Worm (Caenorhabditis elegans) whole organism, L3 larva: ENCODE results near the gene ctsa-2.

Experiments
- jun-1 ChIP-seq: fragments of 150-350 bp; optimal IDR thresholded peaks from 2 replicates; lab custom pipeline; 2014; ENCODE audit warnings: missing biosample characterization, missing genetic modification reagents, missing genetic modification characterization
- lin-39 ChIP-seq: fragments of 150-350 bp; optimal IDR thresholded peaks from 2 replicates; lab custom pipeline; 2018; ENCODE audit warnings: missing biosample characterization, missing genetic modification reagents, missing genetic modification characterization
- lsy-12 ChIP-seq: sonication (generic microtip); optimal IDR thresholded peaks from 2 replicates; lab custom pipeline; 2016; ENCODE audit warnings: mild to moderate bottlenecking, missing genetic modification characterization, missing compliant biosample characterization

DNA sequence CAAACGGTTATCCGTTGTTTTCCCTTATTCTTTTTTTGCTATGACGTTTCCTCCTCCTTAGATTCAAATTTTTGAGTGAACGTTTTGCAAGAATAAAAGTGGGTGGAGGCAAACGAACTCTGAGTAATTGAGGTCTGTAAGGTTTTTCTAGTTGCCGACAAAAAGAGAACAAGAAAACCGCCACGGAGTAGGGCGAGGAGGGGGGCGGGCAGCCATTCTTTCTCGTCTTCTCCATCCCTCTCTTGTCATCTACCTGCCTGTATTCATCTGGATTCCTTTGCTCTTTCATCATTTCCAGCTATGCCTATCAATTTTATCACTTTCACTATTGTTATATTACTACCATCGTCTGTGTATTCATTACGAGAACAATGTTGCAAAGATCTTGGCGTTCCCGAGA lies 45.2 kb downstream of the ctsa-2 start, which contains the start of gene igdb-3:
- TF ChIP-seq lin-39 (tag; lab: Kevin White, UChicago) (no peak), jun-1 (tag; lab: Kevin White, UChicago) (no peak), lsy-12 (no peak)
